Worm (Caenorhabditis elegans) whole organism, L2 larva: Measurements from ENCODE around the gene frpr-21.

Source experiments
- C34F6.9 ChIP-seq: fragments of 150-350 bp; optimal IDR thresholded peaks from 2 replicates; lab custom pipeline; 2014; ENCODE audit warnings: missing biosample characterization, missing genetic modification characterization
- F13H6.1 ChIP-seq: sonication (generic microtip); optimal IDR thresholded peaks from 2 replicates; lab custom pipeline; 2016; ENCODE audit warnings: missing genetic modification characterization, missing compliant biosample characterization
- Y55F3AM.14 ChIP-seq: fragments of 200-800 bp; sonication (Bioruptor generic); optimal IDR thresholded peaks from 2 replicates; lab custom pipeline; 2018; ENCODE audit warnings: mild to moderate bottlenecking, missing genetic modification characterization, missing compliant biosample characterization
- alr-1 ChIP-seq: fragments of 150-350 bp; optimal IDR thresholded peaks from 2 replicates; lab custom pipeline; 2014; ENCODE audit warnings: missing biosample characterization, missing genetic modification characterization
- aly-2 ChIP-seq: fragments of 150-350 bp; optimal IDR thresholded peaks from 2 replicates; lab custom pipeline; 2014; ENCODE audit warnings: missing biosample characterization, missing genetic modification characterization
- ama-1 ChIP-seq: fragments of 150-350 bp; optimal IDR thresholded peaks from 2 replicates; lab custom pipeline; 2018; ENCODE audit warnings: inconsistent platforms
- blmp-1 ChIP-seq: sonication (generic microtip); optimal IDR thresholded peaks from 2 replicates; lab custom pipeline; 2017; ENCODE audit warnings: missing genetic modification characterization, mild to moderate bottlenecking, missing compliant biosample characterization, antibody characterized with exemption, moderate library complexity; ENCODE audit not compliant: insufficient read depth
- ceh-16 ChIP-seq: fragments of 150-350 bp; optimal IDR thresholded peaks from 2 replicates; lab custom pipeline; 2014; ENCODE audit warnings: missing biosample characterization, missing genetic modification characterization
- crh-2 ChIP-seq: sonication (generic microtip); optimal IDR thresholded peaks from 2 replicates; lab custom pipeline; 2017; ENCODE audit warnings: missing biosample characterization, missing genetic modification characterization
- dmd-4 ChIP-seq: sonication (generic microtip); optimal IDR thresholded peaks from 2 replicates; lab custom pipeline; 2017; ENCODE audit warnings: missing biosample characterization, missing genetic modification characterization
- egl-27 ChIP-seq: sonication (generic microtip); optimal IDR thresholded peaks from 3 replicates; lab custom pipeline; 2017; ENCODE audit warnings: missing biosample characterization, missing genetic modification reagents, missing genetic modification characterization
- elt-3 ChIP-seq: sonication (generic microtip); optimal IDR thresholded peaks from 2 replicates; lab custom pipeline; 2017; ENCODE audit warnings: missing biosample characterization, missing genetic modification characterization
- fos-1 ChIP-seq: fragments of 150-350 bp; optimal IDR thresholded peaks from 2 replicates; lab custom pipeline; 2014; ENCODE audit warnings: missing biosample characterization, missing genetic modification characterization
- gmeb-1 ChIP-seq: fragments of 150-350 bp; optimal IDR thresholded peaks from 2 replicates; lab custom pipeline; 2014; ENCODE audit warnings: missing biosample characterization, missing genetic modification characterization
- lin-11 ChIP-seq: fragments of 150-350 bp; sonication (generic microtip); optimal IDR thresholded peaks from 2 replicates; lab custom pipeline; 2014; ENCODE audit warnings: missing biosample characterization, missing genetic modification characterization, inconsistent platforms, mixed read lengths
- lin-13 ChIP-seq: fragments of 150-350 bp; optimal IDR thresholded peaks from 2 replicates; lab custom pipeline; 2014; ENCODE audit warnings: missing biosample characterization, missing genetic modification reagents, missing genetic modification characterization
- lin-39 ChIP-seq: fragments of 150-350 bp; optimal IDR thresholded peaks from 2 replicates; lab custom pipeline; 2014; ENCODE audit warnings: missing biosample characterization, missing genetic modification reagents, missing genetic modification characterization
- lsy-2 ChIP-seq, 2 experiments: fragments of 150-350 bp in 1 of 2; sonication (generic microtip) in 1 of 2; optimal IDR thresholded peaks; 2 replicates each; lab custom pipeline; 2014 to 2017; ENCODE audit warnings: missing biosample characterization in 2 of 2, missing genetic modification characterization in 2 of 2
- mab-5 ChIP-seq: fragments of 150-350 bp; optimal IDR thresholded peaks from 2 replicates; lab custom pipeline; 2014; ENCODE audit warnings: missing biosample characterization, missing genetic modification characterization
- mbf-1 ChIP-seq: sonication (generic microtip); optimal IDR thresholded peaks from 2 replicates; lab custom pipeline; 2017; ENCODE audit warnings: missing biosample characterization, missing genetic modification characterization
- nhr-10 ChIP-seq: sonication (generic microtip); optimal IDR thresholded peaks from 2 replicates; lab custom pipeline; 2017; ENCODE audit warnings: missing biosample characterization, missing genetic modification characterization
- nhr-11 ChIP-seq: fragments of 150-350 bp; optimal IDR thresholded peaks from 2 replicates; lab custom pipeline; 2014; ENCODE audit warnings: missing biosample characterization, missing genetic modification characterization
- nhr-12 ChIP-seq: fragments of 150-350 bp; optimal IDR thresholded peaks from 2 replicates; lab custom pipeline; 2014; ENCODE audit warnings: missing biosample characterization, missing genetic modification characterization
- nhr-129 ChIP-seq: fragments of 150-350 bp; optimal IDR thresholded peaks from 2 replicates; lab custom pipeline; 2014; ENCODE audit warnings: missing biosample characterization, missing genetic modification characterization
- nhr-21 ChIP-seq: fragments of 150-350 bp; optimal IDR thresholded peaks from 2 replicates; lab custom pipeline; 2014; ENCODE audit warnings: missing biosample characterization, missing genetic modification characterization
- nhr-237 ChIP-seq: fragments of 150-350 bp; optimal IDR thresholded peaks from 2 replicates; lab custom pipeline; 2014; ENCODE audit warnings: missing biosample characterization, missing genetic modification characterization
- nhr-25 ChIP-seq: fragments of 150-350 bp; sonication (generic microtip); optimal IDR thresholded peaks from 3 replicates; lab custom pipeline; 2014; ENCODE audit warnings: missing biosample characterization, missing genetic modification characterization
- peb-1 ChIP-seq: fragments of 150-350 bp; optimal IDR thresholded peaks from 2 replicates; lab custom pipeline; 2014; ENCODE audit warnings: missing biosample characterization, missing genetic modification characterization
- sem-4 ChIP-seq: fragments of 150-350 bp; optimal IDR thresholded peaks from 2 replicates; lab custom pipeline; 2014; ENCODE audit warnings: missing biosample characterization, missing genetic modification reagents, missing genetic modification characterization
- sma-3 ChIP-seq: sonication (generic microtip); optimal IDR thresholded peaks from 2 replicates; lab custom pipeline; 2016; ENCODE audit warnings: missing genetic modification reagents, missing genetic modification characterization, missing compliant biosample characterization
- sma-9 ChIP-seq, 2 experiments: fragments of 150-350 bp in 1 of 2; sonication (generic microtip) in 1 of 2; optimal IDR thresholded peaks; 2 replicates each; lab custom pipeline; 2014 to 2016; ENCODE audit warnings: missing genetic modification characterization in 2 of 2, mild to moderate bottlenecking in 1 of 2, missing biosample characterization in 1 of 2, missing compliant biosample characterization in 1 of 2, missing genetic modification reagents in 1 of 2, moderate library complexity in 1 of 2
- snpc-4 ChIP-seq: fragments of 150-350 bp; optimal IDR thresholded peaks from 2 replicates; lab custom pipeline; 2014; ENCODE audit warnings: missing biosample characterization, missing genetic modification characterization
- unc-39 ChIP-seq: fragments of 150-350 bp; optimal IDR thresholded peaks from 2 replicates; lab custom pipeline; 2014; ENCODE audit warnings: missing biosample characterization, missing genetic modification characterization
- unc-55 ChIP-seq: fragments of 150-350 bp; sonication (generic microtip); optimal IDR thresholded peaks from 3 replicates; lab custom pipeline; 2014; ENCODE audit warnings: missing biosample characterization, missing genetic modification reagents, missing genetic modification characterization
- unc-62 ChIP-seq: fragments of 150-350 bp; optimal IDR thresholded peaks from 2 replicates; lab custom pipeline; 2014; ENCODE audit warnings: missing biosample characterization, missing genetic modification reagents, missing genetic modification characterization
- zag-1 ChIP-seq: fragments of 150-350 bp; optimal IDR thresholded peaks from 2 replicates; lab custom pipeline; 2014; ENCODE audit warnings: missing biosample characterization, missing genetic modification characterization
- ztf-1 ChIP-seq: fragments of 200-800 bp; sonication (Bioruptor generic); conservative IDR thresholded peaks from 2 replicates; pipeline ENCODE4 v1.3.6; 2022; ENCODE audit warnings: missing genetic modification characterization, missing compliant biosample characterization
- ztf-11 ChIP-seq: sonication (generic microtip); optimal IDR thresholded peaks from 2 replicates; lab custom pipeline; 2017; ENCODE audit warnings: missing biosample characterization, missing genetic modification characterization
- ztf-4 ChIP-seq: fragments of 150-350 bp; optimal IDR thresholded peaks from 2 replicates; lab custom pipeline; 2014; ENCODE audit warnings: missing biosample characterization, missing genetic modification characterization

frpr-21 gene

ce11 chrII:10396578-10396977, 25.3 kb downstream of the frpr-21 start, which contains the start of gene T09F3.5:
Gene T09F3.5, plus strand, starts transcription at chrII:10396878.
- TF ChIP-seq fos-1 (no peak), nhr-237 (no peak), unc-55 (GFP tag; lab: Kevin White, UChicago) (no peak), ceh-16 (no peak), lsy-2 (tag; optimal IDR thresholded peaks at IDR 0.05; lab: Kevin White, UChicago) (no peak), F13H6.1 (tag; lab: Kevin White, UChicago) (no peak), sma-9 (GFP tag; optimal IDR thresholded peaks at IDR 0.05; lab: Kevin White, UChicago) (no peak), sma-9 (tag; optimal IDR thresholded peaks at IDR 0.05; lab: Kevin White, UChicago) (no peak), peb-1 (tag; lab: Kevin White, UChicago) (no peak), ama-1 (lab: Kevin White, UChicago) (no peak)

DNA sequence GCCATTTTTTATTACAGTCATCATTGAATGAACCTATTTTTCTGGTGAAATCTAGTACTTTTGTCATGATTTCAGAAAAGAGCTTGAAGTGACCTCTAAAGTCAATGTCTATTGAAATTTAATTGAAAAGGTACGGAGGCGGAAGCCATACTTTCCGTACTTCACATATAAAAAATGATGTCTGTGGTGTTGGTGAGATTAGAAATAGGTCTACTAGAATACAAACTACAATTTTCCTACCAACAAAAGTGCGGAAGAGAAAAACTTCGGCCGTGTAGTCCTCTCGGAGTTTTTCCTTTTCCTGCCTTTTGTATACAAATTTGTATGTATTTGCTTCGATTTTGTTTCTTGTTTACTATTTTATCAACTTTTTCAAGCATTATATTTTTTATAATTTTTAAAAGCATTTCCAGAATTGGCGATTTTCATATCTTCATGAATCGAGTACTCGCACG, 26.5 kb downstream of the frpr-21 start, which contains the start of gene T09F3.4:
Gene T09F3.4, plus strand, starts transcription at position 405 of the 455 bp plus-strand sequence.
- TF ChIP-seq C34F6.9 (tag; lab: Kevin White, UChicago) (peak; percentile 43), dmd-4 (tag; lab: Kevin White, UChicago) (no peak), nhr-10 (tag; lab: Kevin White, UChicago) (no peak), sem-4 (tag; lab: Kevin White, UChicago) (peak; percentile 19), elt-3 (no peak), nhr-12 (no peak), ztf-11 (tag; lab: Kevin White, UChicago) (no peak), fos-1 (no peak), ama-1 (lab: Kevin White, UChicago) (no peak), alr-1 (tag; lab: Kevin White, UChicago) (no peak), peb-1 (tag; lab: Kevin White, UChicago) (no peak), ztf-1 (GFP tag; lab: Robert Waterston, UW) (no peak), Y55F3AM.14 (GFP tag; lab: Kevin White, UChicago) (no peak), egl-27 (no peak), mab-5 (tag; lab: Kevin White, UChicago) (no peak), F13H6.1 (tag; lab: Kevin White, UChicago) (peak; percentile 45), nhr-237 (no peak), sma-3 (GFP tag; lab: Kevin White, UChicago) (peak; percentile 65), lsy-2 (tag; optimal IDR thresholded peaks at IDR 0.05; lab: Kevin White, UChicago) (peak; percentile 18 to 75), snpc-4 (tag; lab: Kevin White, UChicago) (no peak), nhr-21 (tag; lab: Kevin White, UChicago) (no peak), gmeb-1 (tag; lab: Kevin White, UChicago) (peak; percentile 72), unc-39 (tag; lab: Kevin White, UChicago) (no peak), nhr-11 (tag; lab: Kevin White, UChicago) (no peak), lin-13 (peak; percentile 56), sma-9 (GFP tag; optimal IDR thresholded peaks at IDR 0.05; lab: Kevin White, UChicago) (peak; percentile 87), sma-9 (tag; optimal IDR thresholded peaks at IDR 0.05; lab: Kevin White, UChicago) (no peak), mbf-1 (tag; lab: Kevin White, UChicago) (no peak), lin-39 (no peak), aly-2 (tag; lab: Kevin White, UChicago) (no peak), unc-62 (GFP tag; lab: Kevin White, UChicago) (no peak), crh-2 (tag; lab: Kevin White, UChicago) (peak; percentile 63), zag-1 (tag; lab: Kevin White, UChicago) (no peak), unc-55 (GFP tag; lab: Kevin White, UChicago) (peak; percentile 81), nhr-25 (tag; lab: Kevin White, UChicago) (peak; percentile 65), blmp-1 (no peak), lin-11 (tag; lab: Kevin White, UChicago) (no peak), ceh-16 (no peak), ztf-4 (tag; lab: Kevin White, UChicago) (no peak), nhr-129 (tag; lab: Kevin White, UChicago) (no peak)
